Fruit fly (Drosophila melanogaster) whole organism, embryonic: ENCODE measurements around the gene 14-3-3epsilon.

Source experiments
- Abd-B ChIP-seq: fragments of 200-800 bp; sonication (Bioruptor generic); optimal IDR thresholded peaks from 2 replicates; lab custom pipeline; 2018; ENCODE audit warnings: missing biosample characterization, mild to moderate bottlenecking, missing genetic modification characterization, moderate library complexity
- Ada2b ChIP-seq: fragments of 200-800 bp; sonication (Bioruptor generic); IDR thresholded peaks from 2 replicates; pipeline ENCODE4 v1.3.6; 2022; ENCODE audit warnings: missing biosample characterization, missing genetic modification characterization
- Bgb ChIP-seq: fragments of 200-800 bp; sonication (Bioruptor generic); IDR thresholded peaks from 2 replicates; pipeline ENCODE4 v1.3.6; 2022; ENCODE audit warnings: missing biosample characterization, missing genetic modification characterization; ENCODE audit not compliant: partially characterized antibody
- CG10654 ChIP-seq: fragments of 200-800 bp; sonication (Bioruptor generic); optimal IDR thresholded peaks from 2 replicates; lab custom pipeline; 2016; ENCODE audit warnings: missing biosample characterization, missing genetic modification characterization
- CG14014 ChIP-seq: fragments of 200-800 bp; sonication (Bioruptor generic); IDR thresholded peaks from 2 replicates; pipeline ENCODE4 v1.3.6; 2022; ENCODE audit warnings: missing biosample characterization, missing genetic modification characterization
- CG1603 ChIP-seq: fragments of 200-800 bp; sonication (Bioruptor generic); optimal IDR thresholded peaks from 2 replicates; lab custom pipeline; 2019; ENCODE audit warnings: missing biosample characterization, mild to moderate bottlenecking, missing genetic modification characterization, moderate library complexity
- CG31365 ChIP-seq: fragments of 200-800 bp; sonication (Bioruptor generic); optimal IDR thresholded peaks from 2 replicates; lab custom pipeline; 2018; ENCODE audit warnings: missing biosample characterization, mild to moderate bottlenecking, missing genetic modification characterization
- CG32532 ChIP-seq: fragments of 200-800 bp; sonication (Bioruptor generic); IDR thresholded peaks from 2 replicates; pipeline ENCODE4 v1.3.6; 2022; ENCODE audit warnings: missing biosample characterization, missing genetic modification characterization
- CG4282 ChIP-seq: fragments of 200-800 bp; sonication (Bioruptor generic); optimal IDR thresholded peaks from 2 replicates; lab custom pipeline; 2016; ENCODE audit warnings: missing biosample characterization, missing genetic modification characterization
- CG4617 ChIP-seq: fragments of 200-800 bp; sonication (Bioruptor generic); optimal IDR thresholded peaks from 3 replicates; lab custom pipeline; 2016; ENCODE audit warnings: missing biosample characterization, missing genetic modification characterization, borderline replicate concordance
- CG6689 ChIP-seq: fragments of 200-800 bp; sonication (Bioruptor generic); IDR thresholded peaks from 2 replicates; pipeline ENCODE4 v1.3.6; 2022; ENCODE audit warnings: missing biosample characterization, missing genetic modification characterization
- CG6791 ChIP-seq: fragments of 200-800 bp; sonication (Bioruptor generic); IDR thresholded peaks from 3 replicates; pipeline ENCODE4 v1.3.6; 2022; ENCODE audit warnings: missing biosample characterization, missing genetic modification characterization; ENCODE audit not compliant: partially characterized antibody
- CG7928 ChIP-seq: fragments of 200-800 bp; sonication (Bioruptor generic); optimal IDR thresholded peaks from 2 replicates; lab custom pipeline; 2017; ENCODE audit warnings: missing biosample characterization, mild to moderate bottlenecking, missing genetic modification characterization
- Camta ChIP-seq: fragments of 200-800 bp; sonication (Bioruptor generic); optimal IDR thresholded peaks from 2 replicates; lab custom pipeline; 2016; ENCODE audit warnings: missing biosample characterization, missing genetic modification characterization
- D ChIP-seq, 2 experiments: fragments of 200-800 bp in 1 of 2; fragments of >200 bp in 1 of 2; sonication (Bioruptor generic) in 1 of 2; optimal IDR thresholded peaks; 2 replicates in 1 of 2; 3 replicates in 1 of 2; lab custom pipeline; 2017; ENCODE audit warnings: mild to moderate bottlenecking in 1 of 2, missing biosample characterization in 1 of 2, missing genetic modification characterization in 1 of 2, missing genetic modification reagents in 1 of 2
- Dbx ChIP-seq: fragments of 200-800 bp; sonication (Bioruptor generic); IDR thresholded peaks from 3 replicates; pipeline ENCODE4 v1.3.6; 2022; ENCODE audit warnings: missing biosample characterization, missing genetic modification characterization
- Dek ChIP-seq: fragments of 200-800 bp; sonication (Bioruptor generic); optimal IDR thresholded peaks from 3 replicates; lab custom pipeline; 2019; ENCODE audit warnings: missing biosample characterization, mild to moderate bottlenecking, missing genetic modification characterization, moderate library complexity
- Doc2 ChIP-seq: fragments of 200-800 bp; sonication (Bioruptor generic); IDR thresholded peaks from 2 replicates; pipeline ENCODE4 v1.3.6; 2022; ENCODE audit warnings: missing biosample characterization, missing genetic modification characterization
- Dp ChIP-seq: fragments of 200-800 bp; sonication (Bioruptor generic); optimal IDR thresholded peaks from 2 replicates; lab custom pipeline; 2018; ENCODE audit warnings: missing biosample characterization, mild to moderate bottlenecking, missing genetic modification characterization, moderate library complexity
- H2.0 ChIP-seq: fragments of 200-800 bp; sonication (Bioruptor generic); IDR thresholded peaks from 2 replicates; pipeline ENCODE4 v1.3.6; 2022; ENCODE audit warnings: missing biosample characterization, missing genetic modification characterization
- Hr3 ChIP-seq: fragments of 200-800 bp; sonication (Bioruptor generic); optimal IDR thresholded peaks from 3 replicates; lab custom pipeline; 2016; ENCODE audit warnings: missing biosample characterization, missing genetic modification characterization
- Neu2 ChIP-seq: fragments of 200-800 bp; sonication (Bioruptor generic); optimal IDR thresholded peaks from 3 replicates; lab custom pipeline; 2016; ENCODE audit warnings: missing biosample characterization, missing genetic modification characterization, borderline replicate concordance
- NfI ChIP-seq: fragments of 200-800 bp; sonication (Bioruptor generic); optimal IDR thresholded peaks from 3 replicates; lab custom pipeline; 2018; ENCODE audit warnings: missing biosample characterization, mild to moderate bottlenecking, missing genetic modification characterization, moderate library complexity
- Oaz ChIP-seq: fragments of 200-800 bp; sonication (Bioruptor generic); IDR thresholded peaks from 2 replicates; pipeline ENCODE4 v1.3.6; 2022; ENCODE audit warnings: missing biosample characterization, missing genetic modification characterization
- Sry-δ ChIP-seq: fragments of 200-800 bp; sonication (Bioruptor generic); optimal IDR thresholded peaks from 2 replicates; lab custom pipeline; 2016; ENCODE audit warnings: missing biosample characterization, missing genetic modification characterization
- Ssrp ChIP-seq: fragments of 200-800 bp; sonication (Bioruptor generic); optimal IDR thresholded peaks from 2 replicates; lab custom pipeline; 2018; ENCODE audit warnings: missing biosample characterization, mild to moderate bottlenecking, missing genetic modification characterization, moderate library complexity
- Stat92E ChIP-seq, 3 experiments: fragments of >200 bp in 2 of 3; fragments of 200-800 bp in 1 of 3; sonication (Bioruptor generic) in 1 of 3; optimal IDR thresholded peaks; 2 replicates each; lab custom pipeline; 2017 to 2019; ENCODE audit warnings: missing biosample characterization in 3 of 3, missing genetic modification characterization in 3 of 3, mild to moderate bottlenecking in 1 of 3, moderate library complexity in 1 of 3
- amos ChIP-seq: fragments of 200-800 bp; sonication (Bioruptor generic); IDR thresholded peaks from 2 replicates; pipeline ENCODE4 v1.3.6; 2022; ENCODE audit warnings: missing biosample characterization, missing genetic modification characterization; ENCODE audit not compliant: partially characterized antibody
- ara ChIP-seq: fragments of 200-800 bp; sonication (Bioruptor generic); IDR thresholded peaks from 2 replicates; pipeline ENCODE4 v1.3.6; 2022; ENCODE audit warnings: missing biosample characterization, missing genetic modification characterization
- bbx ChIP-seq: fragments of 200-800 bp; sonication (Bioruptor generic); IDR thresholded peaks from 2 replicates; pipeline ENCODE4 v1.3.6; 2022; ENCODE audit warnings: missing biosample characterization, missing genetic modification characterization; ENCODE audit not compliant: partially characterized antibody
- cato ChIP-seq: fragments of 200-800 bp; sonication (Bioruptor generic); optimal IDR thresholded peaks from 2 replicates; lab custom pipeline; 2016; ENCODE audit warnings: missing biosample characterization, missing genetic modification characterization, borderline replicate concordance
- ems ChIP-seq: fragments of 200-800 bp; sonication (Bioruptor generic); optimal IDR thresholded peaks from 3 replicates; lab custom pipeline; 2016; ENCODE audit warnings: missing biosample characterization, missing genetic modification characterization
- gsb ChIP-seq: fragments of 200-800 bp; sonication (Bioruptor generic); IDR thresholded peaks from 2 replicates; pipeline ENCODE4 v1.3.6; 2022; ENCODE audit warnings: missing biosample characterization, missing genetic modification characterization
- hbn ChIP-seq: fragments of 200-800 bp; sonication (Bioruptor generic); IDR thresholded peaks from 2 replicates; pipeline ENCODE4 v1.3.6; 2022; ENCODE audit warnings: missing biosample characterization, missing genetic modification characterization; ENCODE audit not compliant: partially characterized antibody
- ind ChIP-seq: fragments of 200-800 bp; sonication (Bioruptor generic); optimal IDR thresholded peaks from 3 replicates; lab custom pipeline; 2016; ENCODE audit warnings: missing biosample characterization, missing genetic modification characterization
- knrl ChIP-seq: fragments of 200-800 bp; sonication (Bioruptor generic); IDR thresholded peaks from 3 replicates; pipeline ENCODE4 v1.3.6; 2022; ENCODE audit warnings: missing biosample characterization, missing genetic modification characterization; ENCODE audit not compliant: partially characterized antibody
- nerfin-2 ChIP-seq: fragments of 200-800 bp; sonication (Bioruptor generic); IDR thresholded peaks from 2 replicates; pipeline ENCODE4 v1.3.6; 2022; ENCODE audit warnings: missing biosample characterization, missing genetic modification characterization; ENCODE audit not compliant: partially characterized antibody
- nmo ChIP-seq: fragments of 200-800 bp; sonication (Bioruptor generic); optimal IDR thresholded peaks from 2 replicates; lab custom pipeline; 2018; ENCODE audit warnings: missing biosample characterization, mild to moderate bottlenecking, missing genetic modification characterization, moderate library complexity
- oc ChIP-seq: fragments of 200-800 bp; sonication (Bioruptor generic); optimal IDR thresholded peaks from 2 replicates; lab custom pipeline; 2018; ENCODE audit warnings: missing biosample characterization, mild to moderate bottlenecking, missing genetic modification characterization, moderate library complexity
- onecut ChIP-seq: fragments of 200-800 bp; sonication (Bioruptor generic); IDR thresholded peaks from 2 replicates; pipeline ENCODE4 v1.3.6; 2022; ENCODE audit warnings: missing biosample characterization, missing genetic modification characterization
- pb ChIP-seq: fragments of 200-800 bp; sonication (Bioruptor generic); optimal IDR thresholded peaks from 3 replicates; lab custom pipeline; 2016; ENCODE audit warnings: missing biosample characterization, missing genetic modification characterization
- phol ChIP-seq: fragments of 200-800 bp; sonication (Bioruptor generic); optimal IDR thresholded peaks from 3 replicates; lab custom pipeline; 2018; ENCODE audit warnings: missing biosample characterization, mild to moderate bottlenecking, missing genetic modification characterization, moderate library complexity
- pzg ChIP-seq: fragments of 200-800 bp; sonication (Bioruptor generic); optimal IDR thresholded peaks from 3 replicates; lab custom pipeline; 2018; ENCODE audit warnings: missing biosample characterization, mild to moderate bottlenecking, missing genetic modification characterization, moderate library complexity
- row ChIP-seq: fragments of 200-800 bp; sonication (Bioruptor generic); IDR thresholded peaks from 3 replicates; pipeline ENCODE4 v1.3.6; 2022; ENCODE audit warnings: missing biosample characterization, missing genetic modification characterization
- sima ChIP-seq: fragments of 200-800 bp; sonication (Bioruptor generic); optimal IDR thresholded peaks from 2 replicates; lab custom pipeline; 2016; ENCODE audit warnings: missing biosample characterization, missing genetic modification characterization
- slbo ChIP-seq: fragments of 200-800 bp; sonication (Bioruptor generic); IDR thresholded peaks from 2 replicates; pipeline ENCODE4 v1.3.6; 2022; ENCODE audit warnings: missing biosample characterization, missing genetic modification characterization
- sna ChIP-seq: fragments of 200-800 bp; sonication (Bioruptor generic); IDR thresholded peaks from 2 replicates; pipeline ENCODE4 v1.3.6; 2022; ENCODE audit warnings: missing biosample characterization, missing genetic modification characterization; ENCODE audit not compliant: partially characterized antibody
- tio ChIP-seq: fragments of 200-800 bp; sonication (Bioruptor generic); optimal IDR thresholded peaks from 2 replicates; lab custom pipeline; 2017; ENCODE audit warnings: missing biosample characterization, missing genetic modification characterization, inconsistent platforms
- ttk ChIP-seq: fragments of 200-800 bp; sonication (Bioruptor generic); IDR thresholded peaks from 2 replicates; pipeline ENCODE4 v2.1.2; 2022; ENCODE audit warnings: missing biosample characterization, missing genetic modification characterization
- vnd ChIP-seq: fragments of 200-800 bp; sonication (Bioruptor generic); IDR thresholded peaks from 3 replicates; pipeline ENCODE4 v1.3.6; 2022; ENCODE audit warnings: missing biosample characterization, missing genetic modification characterization; ENCODE audit not compliant: partially characterized antibody
- zen2 ChIP-seq: fragments of 200-800 bp; sonication (Bioruptor generic); IDR thresholded peaks from 3 replicates; pipeline ENCODE4 v1.3.6; 2022; ENCODE audit warnings: missing biosample characterization, missing genetic modification characterization; ENCODE audit not compliant: partially characterized antibody

The 14-3-3epsilon gene

DNA sequence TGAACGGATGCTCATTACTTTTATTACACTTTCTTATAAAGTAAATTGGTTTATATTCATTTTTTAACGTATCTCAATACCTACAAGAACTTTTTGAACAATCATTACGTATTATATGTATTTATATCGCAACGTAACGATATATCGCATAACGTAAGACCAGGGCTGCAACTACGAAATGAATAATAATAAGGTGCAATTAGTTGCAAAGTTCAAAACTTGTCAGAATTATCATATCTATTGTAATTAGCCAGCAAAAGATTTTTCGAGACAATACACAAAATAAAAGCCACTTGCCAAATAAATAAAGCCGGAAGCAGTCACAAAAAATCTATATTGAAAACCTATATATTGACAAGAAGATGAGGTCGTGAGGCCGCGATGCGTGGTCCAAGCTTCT lies 27.0 kb upstream of the 14-3-3epsilon start (continued):
- TF ChIP-seq NfI (peak; percentile 13), tio (GFP tag; lab: Kevin White, UChicago) (peak; percentile 13), row (GFP tag; lab: Robert Waterston, UW) (peak; percentile 66), sima (GFP tag; lab: Kevin White, UChicago) (no peak), CG7928 (GFP tag; lab: Kevin White, UChicago) (peak; percentile 87), Bgb (GFP tag; lab: Robert Waterston, UW) (peak; percentile 81), CG4617 (no peak), gsb (GFP tag; lab: Robert Waterston, UW) (no peak), Ada2b (GFP tag; lab: Robert Waterston, UW) (peak; percentile 47; the same call in 1 of the 2 replicates), ind (peak; percentile 53), ttk (GFP tag; lab: Robert Waterston, UW) (no peak), sna (peak; percentile 86), zen2 (GFP tag; lab: Robert Waterston, UW) (peak; percentile 88), Oaz (GFP tag; lab: Robert Waterston, UW) (no peak), Dp (GFP tag; lab: Kevin White, UChicago) (peak; percentile 48), hbn (GFP tag; lab: Robert Waterston, UW) (peak; percentile 79), D (optimal IDR thresholded peaks at IDR 0.05; lab: Kevin White, UChicago) (no peak), D (GFP tag; optimal IDR thresholded peaks at IDR 0.05; lab: Kevin White, UChicago) (no peak), CG14014 (GFP tag; lab: Robert Waterston, UW) (peak; percentile 48; the same call in 1 of the 2 replicates), cato (GFP tag; lab: Kevin White, UChicago) (no peak), CG1603 (tag; lab: Kevin White, UChicago) (peak; percentile 31), knrl (peak; percentile 72; the same call in 2 of the 3 replicates), ems (peak; percentile 15), pzg (GFP tag; lab: Kevin White, UChicago) (peak; percentile 55), Abd-B (GFP tag; lab: Kevin White, UChicago) (peak; percentile 17), CG4282 (peak; percentile 35), Neu2 (GFP tag; lab: Kevin White, UChicago) (no peak), CG6689 (peak; percentile 87), CG6791 (GFP tag; lab: Robert Waterston, UW) (peak; percentile 67), bbx (GFP tag; lab: Robert Waterston, UW) (peak; percentile 46), Sry-δ (GFP tag; lab: Kevin White, UChicago) (peak; percentile 74), vnd (peak; percentile 53; the same call in 2 of the 3 replicates), Ssrp (tag; lab: Kevin White, UChicago) (peak; percentile 4), Dek (tag; lab: Kevin White, UChicago) (peak; percentile 23), onecut (GFP tag; lab: Robert Waterston, UW) (no peak), CG10654 (GFP tag; lab: Kevin White, UChicago) (peak; percentile 9), phol (peak; percentile 37), Camta (GFP tag; lab: Kevin White, UChicago) (peak; percentile 28), oc (no peak), amos (GFP tag; lab: Robert Waterston, UW) (peak; percentile 70)

DNA sequence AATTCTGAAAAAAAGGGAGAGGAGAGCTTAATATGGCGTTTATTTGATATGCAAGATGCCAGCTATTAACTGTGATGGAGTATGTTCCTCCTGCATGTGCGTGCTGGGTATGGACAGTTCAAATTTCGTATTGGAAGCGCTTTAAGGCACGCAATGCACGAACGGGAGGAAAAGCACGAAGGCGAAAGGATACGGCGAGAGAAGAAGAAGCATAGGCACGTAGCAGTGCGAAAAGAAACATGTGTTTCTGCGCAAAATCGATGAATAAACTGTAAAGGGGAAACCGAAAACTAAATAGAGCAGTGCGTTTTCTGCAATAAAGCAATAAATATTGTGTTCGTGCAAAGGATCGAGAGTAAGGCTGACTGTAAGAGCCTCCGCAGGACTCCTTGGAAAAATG lies 26.4 kb upstream of the 14-3-3epsilon start, which contains the start of gene CG14314:
CG14314 (plus strand) TSS at position 243 of the 400 bp plus-strand sequence.
- TF ChIP-seq nerfin-2 (GFP tag; lab: Robert Waterston, UW) (0 out of 2 replicates have a peak, but pooled peaks have one; percentile 34), Hr3 (no peak), pb (GFP tag; lab: Kevin White, UChicago) (no peak), CG32532 (GFP tag; lab: Robert Waterston, UW) (no peak), CG31365 (tag; lab: Kevin White, UChicago) (no peak), Dbx (no peak), H2.0 (GFP tag; lab: Robert Waterston, UW) (no peak), slbo (GFP tag; lab: Robert Waterston, UW) (no peak), Doc2 (no peak), Stat92E (GFP tag; optimal IDR thresholded peaks at IDR 0.05; lab: Kevin White, UChicago) (no peak), nmo (no peak), ara (0 out of 2 replicates have a peak, but pooled peaks have one; percentile 12)
